Fruit fly (Drosophila melanogaster) whole organism, prepupa: ENCODE measurements around the gene CG11892.

Experiments
- CG16779 ChIP-seq: fragments of 200-800 bp; sonication (Bioruptor generic); optimal IDR thresholded peaks from 3 replicates; lab custom pipeline; 2017; ENCODE audit warnings: missing biosample characterization, mild to moderate bottlenecking, missing genetic modification characterization
- Lpt ChIP-seq: fragments of 200-800 bp; sonication (Bioruptor generic); optimal IDR thresholded peaks from 3 replicates; lab custom pipeline; 2016; ENCODE audit warnings: missing biosample characterization, missing genetic modification characterization
- achi ChIP-seq: fragments of 200-800 bp; sonication (Bioruptor generic); optimal IDR thresholded peaks from 3 replicates; lab custom pipeline; 2016; ENCODE audit warnings: missing biosample characterization, missing genetic modification characterization
- topi ChIP-seq: fragments of 200-800 bp; sonication (Bioruptor generic); optimal IDR thresholded peaks from 3 replicates; lab custom pipeline; 2016; ENCODE audit warnings: missing biosample characterization, missing genetic modification characterization

DNA sequence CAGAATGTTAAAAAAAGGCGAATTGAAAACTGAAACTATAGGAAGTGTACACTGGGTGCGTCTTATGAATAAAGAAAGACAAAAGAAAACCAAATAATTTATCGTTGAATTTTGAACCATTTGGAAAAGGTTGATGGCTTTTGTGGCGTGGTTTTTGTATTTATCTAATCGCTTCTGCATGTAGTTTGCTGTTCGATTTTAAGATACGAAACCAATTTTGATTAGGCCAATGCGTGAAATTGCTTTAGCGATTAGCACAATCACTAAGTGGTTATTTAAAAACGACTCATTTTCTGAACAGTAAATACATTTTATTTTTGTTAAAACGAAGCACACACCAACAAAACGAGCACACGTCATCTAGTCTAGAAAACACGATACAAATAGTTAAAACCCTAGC is 20.7 kb upstream of the CG11892 start:
- no peak for TF ChIP-seq CG16779 (tag; lab: Kevin White, UChicago)
- no peak for TF ChIP-seq topi
- TF ChIP-seq Lpt (GFP tag; lab: Kevin White, UChicago) = no peak
- TF ChIP-seq achi (GFP tag; lab: Kevin White, UChicago) = no peak
